1 fruit fly cellular context compared by ENCODE assay signal in genomic region chrX:4553999-4554398, dm6.
TF ChIP-seq lines count a peak whose summit lies in the region.

Gene CG11444 (minus strand): TSS chrX:4554398.

TF ChIP-seq in whole organism, embryonic, 481 proteins besides CTCF, POLR2A, EP300 and RAD21 (continued from another document):
- TF ChIP-seq maf-S (GFP tag; optimal IDR thresholded peaks at IDR 0.05; lab: Kevin White, UChicago) (peak; percentile 36), Fer2 (tag; optimal IDR thresholded peaks at IDR 0.05; lab: Kevin White, UChicago) (no peak), jigr1 (GFP tag; IDR thresholded peaks at IDR 0.05; lab: Robert Waterston, UW) (no peak), Doc2 (GFP tag; IDR thresholded peaks at IDR 0.05; lab: Robert Waterston, UW) (no peak), tin (GFP tag; optimal IDR thresholded peaks at IDR 0.05; lab: Kevin White, UChicago) (peak; percentile 37), h (optimal IDR thresholded peaks at IDR 0.05; lab: Kevin White, UChicago) (no peak), danr (GFP tag; IDR thresholded peaks at IDR 0.05; lab: Robert Waterston, UW) (no peak), CG10209 (GFP tag; optimal IDR thresholded peaks at IDR 0.05; lab: Kevin White, UChicago) (peak; percentile 39), CG12071 (GFP tag; optimal IDR thresholded peaks at IDR 0.05; lab: Kevin White, UChicago) (no peak), vvl (GFP tag; IDR thresholded peaks at IDR 0.05; lab: Robert Waterston, UW) (peak; percentile 48), sima (GFP tag; optimal IDR thresholded peaks at IDR 0.05; lab: Kevin White, UChicago) (no peak), CG3726 (GFP tag; IDR thresholded peaks at IDR 0.05; lab: Robert Waterston, UW) (no peak), CG12104 (GFP tag; optimal IDR thresholded peaks at IDR 0.05; lab: Kevin White, UChicago) (no peak), corto (GFP tag; optimal IDR thresholded peaks at IDR 0.05; lab: Kevin White, UChicago) (no peak), Antp (GFP tag; optimal IDR thresholded peaks at IDR 0.05; lab: Kevin White, UChicago) (peak; percentile 46), gcm (GFP tag; optimal IDR thresholded peaks at IDR 0.05; lab: Kevin White, UChicago) (no peak), sqz (GFP tag; optimal IDR thresholded peaks at IDR 0.05; lab: Kevin White, UChicago) (peak; percentile 73), Side (GFP tag; optimal IDR thresholded peaks at IDR 0.05; lab: Kevin White, UChicago) (peak; percentile 21), CG10267 (tag; optimal IDR thresholded peaks at IDR 0.05; lab: Kevin White, UChicago) (peak; percentile 97), CoRest (tag; optimal IDR thresholded peaks at IDR 0.05; lab: Kevin White, UChicago) (peak; percentile 48), knrl (GFP tag; IDR thresholded peaks at IDR 0.05; lab: Robert Waterston, UW; ENCODE audit: partially characterized antibody) (peak; percentile 29; the same call in 1 of the 3 replicates), seq (GFP tag; IDR thresholded peaks at IDR 0.05; lab: Robert Waterston, UW) (no peak), gsb-n (tag; optimal IDR thresholded peaks at IDR 0.05; lab: Kevin White, UChicago) (peak; percentile 34)
